Worm (Caenorhabditis elegans) whole organism, L4 larva: ENCODE measurements around the gene T19D12.6.

ENCODE experiments used
- F49E8.2 ChIP-seq: sonication (generic microtip); optimal IDR thresholded peaks from 2 replicates; lab custom pipeline; 2016; ENCODE audit warnings: missing compliant biosample characterization, mild to moderate bottlenecking, missing genetic modification characterization, borderline replicate concordance
- R02D3.7 ChIP-seq: fragments of 150-350 bp; sonication (generic microtip); optimal IDR thresholded peaks from 3 replicates; lab custom pipeline; 2014; ENCODE audit warnings: missing biosample characterization, missing genetic modification characterization
- T20F7.1 ChIP-seq: fragments of 200-800 bp; sonication (Bioruptor generic); optimal IDR thresholded peaks from 2 replicates; lab custom pipeline; 2018; ENCODE audit warnings: mild to moderate bottlenecking, missing genetic modification characterization, missing compliant biosample characterization
- Y48G9A.11 ChIP-seq: fragments of 200-800 bp; sonication (Bioruptor generic); IDR thresholded peaks from 2 replicates; pipeline ENCODE4 v1.3.6; 2022; ENCODE audit warnings: missing genetic modification reagents, missing genetic modification characterization, missing compliant biosample characterization
- Y5F2A.4 ChIP-seq: fragments of 200-800 bp; sonication (Bioruptor generic); optimal IDR thresholded peaks from 2 replicates; lab custom pipeline; 2018; ENCODE audit warnings: mild to moderate bottlenecking, missing genetic modification characterization, missing compliant biosample characterization
- aha-1 ChIP-seq: fragments of 150-350 bp; peaks from one replicate; lab custom pipeline; 2014; ENCODE audit warnings: missing biosample characterization, missing genetic modification characterization
- ceh-32 ChIP-seq: sonication (generic microtip); optimal IDR thresholded peaks from 2 replicates; lab custom pipeline; 2016; ENCODE audit warnings: mild to moderate bottlenecking, missing genetic modification characterization, missing compliant biosample characterization; ENCODE audit not compliant: poor library complexity
- ctbp-1 ChIP-seq: fragments of 200-800 bp; sonication (Bioruptor generic); IDR thresholded peaks from 2 replicates; pipeline ENCODE4 v1.3.6; 2022; ENCODE audit warnings: missing genetic modification reagents, missing genetic modification characterization, missing compliant biosample characterization
- daf-16 ChIP-seq, 3 experiments: sonication (generic microtip); optimal IDR thresholded peaks; 2 replicates each; lab custom pipeline; 2016 to 2017; ENCODE audit warnings: missing genetic modification characterization in 3 of 3, missing genetic modification reagents in 3 of 3, mild to moderate bottlenecking in 2 of 3, missing compliant biosample characterization in 2 of 3, missing biosample characterization in 1 of 3, moderate library complexity in 1 of 3
- daf-19 ChIP-seq: fragments of 200-800 bp; sonication (Bioruptor generic); conservative IDR thresholded peaks from 2 replicates; pipeline ENCODE4 v1.3.6; 2022; ENCODE audit warnings: missing genetic modification characterization, missing compliant biosample characterization
- daf-8 ChIP-seq: fragments of 200-800 bp; sonication (Bioruptor generic); IDR thresholded peaks from 2 replicates; pipeline ENCODE4 v1.3.6; 2022; ENCODE audit warnings: missing genetic modification characterization, missing compliant biosample characterization
- dmd-6 ChIP-seq: fragments of 200-800 bp; sonication (Bioruptor generic); IDR thresholded peaks from 2 replicates; pipeline ENCODE4 v1.3.6; 2022; ENCODE audit warnings: missing genetic modification reagents, missing genetic modification characterization, missing compliant biosample characterization
- dpl-1 ChIP-seq: fragments of 150-350 bp; optimal IDR thresholded peaks from 2 replicates; lab custom pipeline; 2014; ENCODE audit warnings: missing biosample characterization, missing genetic modification reagents, missing genetic modification characterization
- duxl-1 ChIP-seq: sonication (generic microtip); optimal IDR thresholded peaks from 2 replicates; lab custom pipeline; 2016; ENCODE audit warnings: mild to moderate bottlenecking, missing genetic modification characterization, moderate library complexity, missing compliant biosample characterization; ENCODE audit not compliant: poor library complexity
- dve-1 ChIP-seq: sonication (generic microtip); optimal IDR thresholded peaks from 2 replicates; lab custom pipeline; 2017; ENCODE audit warnings: antibody characterized with exemption, mild to moderate bottlenecking, missing genetic modification characterization, missing compliant biosample characterization; ENCODE audit not compliant: insufficient read depth
- egl-27 ChIP-seq: sonication (generic microtip); optimal IDR thresholded peaks from 3 replicates; lab custom pipeline; 2017; ENCODE audit warnings: missing biosample characterization, missing genetic modification reagents, missing genetic modification characterization
- hif-1 ChIP-seq, 2 experiments: sonication (generic microtip); optimal IDR thresholded peaks; 2 replicates each; lab custom pipeline; 2016 to 2017; ENCODE audit warnings: missing compliant biosample characterization in 2 of 2, missing genetic modification characterization in 2 of 2, missing genetic modification reagents in 2 of 2, missing genotype in 2 of 2, mild to moderate bottlenecking in 1 of 2
- hlh-11 ChIP-seq: fragments of 200-800 bp; sonication (Bioruptor generic); optimal IDR thresholded peaks from 2 replicates; lab custom pipeline; 2018; ENCODE audit warnings: mild to moderate bottlenecking, missing genetic modification characterization, missing compliant biosample characterization
- lim-7 ChIP-seq: fragments of 200-800 bp; sonication (Bioruptor generic); IDR thresholded peaks from 2 replicates; pipeline ENCODE4 v1.3.6; 2022; ENCODE audit warnings: missing genetic modification characterization, missing compliant biosample characterization
- lin-13 ChIP-seq: fragments of 150-350 bp; optimal IDR thresholded peaks from 2 replicates; lab custom pipeline; 2014; ENCODE audit warnings: missing biosample characterization, missing genetic modification reagents, missing genetic modification characterization
- lir-3 ChIP-seq: sonication (generic microtip); optimal IDR thresholded peaks from 2 replicates; lab custom pipeline; 2016; ENCODE audit warnings: mild to moderate bottlenecking, missing genetic modification characterization, missing compliant biosample characterization
- madf-5 ChIP-seq, 2 experiments: fragments of 200-800 bp; sonication (Bioruptor generic); IDR thresholded peaks; 2 replicates each; pipeline ENCODE4 v1.3.6; 2022; ENCODE audit warnings: missing compliant biosample characterization in 2 of 2, missing genetic modification characterization in 2 of 2
- madf-9 ChIP-seq: fragments of 200-800 bp; sonication (Bioruptor generic); conservative IDR thresholded peaks from 2 replicates; pipeline ENCODE4 v1.3.6; 2022; ENCODE audit warnings: missing genetic modification reagents, missing genetic modification characterization, missing compliant biosample characterization
- mdt-29 ChIP-seq: fragments of 200-800 bp; sonication (Bioruptor generic); IDR thresholded peaks from 2 replicates; pipeline ENCODE4 v1.3.6; 2022; ENCODE audit warnings: missing genetic modification reagents, missing genetic modification characterization, missing compliant biosample characterization
- mes-2 ChIP-seq: sonication (generic microtip); optimal IDR thresholded peaks from 2 replicates; lab custom pipeline; 2016; ENCODE audit warnings: missing genotype, mild to moderate bottlenecking, missing genetic modification characterization, missing compliant biosample characterization; ENCODE audit not compliant: poor library complexity, severe bottlenecking
- nhr-111 ChIP-seq: fragments of 200-800 bp; sonication (Bioruptor generic); optimal IDR thresholded peaks from 2 replicates; lab custom pipeline; 2018; ENCODE audit warnings: mild to moderate bottlenecking, missing genetic modification characterization, missing compliant biosample characterization
- nhr-25 ChIP-seq: sonication (generic microtip); optimal IDR thresholded peaks from 2 replicates; lab custom pipeline; 2017; ENCODE audit warnings: missing genetic modification characterization, mild to moderate bottlenecking, missing compliant biosample characterization, antibody characterized with exemption, moderate library complexity, borderline replicate concordance; ENCODE audit not compliant: insufficient read depth
- nhr-28 ChIP-seq: fragments of 150-350 bp; optimal IDR thresholded peaks from 2 replicates; lab custom pipeline; 2014; ENCODE audit warnings: missing biosample characterization, missing genetic modification characterization
- nhr-41 ChIP-seq: fragments of 200-800 bp; sonication (Bioruptor generic); IDR thresholded peaks from 2 replicates; pipeline ENCODE4 v1.3.6; 2022; ENCODE audit warnings: missing genetic modification reagents, missing genetic modification characterization, missing compliant biosample characterization
- nhr-6 ChIP-seq: fragments of 150-350 bp; optimal IDR thresholded peaks from 2 replicates; lab custom pipeline; 2014; ENCODE audit warnings: missing biosample characterization, missing genetic modification characterization
- php-3 ChIP-seq: fragments of 200-800 bp; sonication (Bioruptor generic); IDR thresholded peaks from 2 replicates; pipeline ENCODE4 v1.3.6; 2022; ENCODE audit warnings: missing genetic modification reagents, missing genetic modification characterization, missing compliant biosample characterization
- pqm-1 ChIP-seq: sonication (generic microtip); optimal IDR thresholded peaks from 2 replicates; lab custom pipeline; 2017; ENCODE audit warnings: missing biosample characterization, missing genetic modification characterization
- spr-1 ChIP-seq: sonication (generic microtip); optimal IDR thresholded peaks from 2 replicates; lab custom pipeline; 2016; ENCODE audit warnings: mild to moderate bottlenecking, missing genetic modification characterization, missing compliant biosample characterization
- tra-1 ChIP-seq: fragments of 200-800 bp; sonication (Bioruptor generic); IDR thresholded peaks from 2 replicates; pipeline ENCODE4 v1.3.6; 2022; ENCODE audit warnings: missing genetic modification reagents, missing genetic modification characterization, missing compliant biosample characterization
- vab-7 ChIP-seq: fragments of 200-800 bp; sonication (Bioruptor generic); IDR thresholded peaks from 2 replicates; pipeline ENCODE4 v1.3.6; 2022; ENCODE audit warnings: missing genetic modification reagents, missing genetic modification characterization, missing compliant biosample characterization
- zfp-2 ChIP-seq: sonication (generic microtip); optimal IDR thresholded peaks from 2 replicates; lab custom pipeline; 2016; ENCODE audit warnings: mild to moderate bottlenecking, missing genetic modification characterization, missing compliant biosample characterization
- zip-11 ChIP-seq: fragments of 200-800 bp; sonication (Bioruptor generic); IDR thresholded peaks from 2 replicates; pipeline ENCODE4 v1.3.6; 2022; ENCODE audit warnings: missing genetic modification characterization, missing compliant biosample characterization
- zip-2 ChIP-seq: fragments of 150-350 bp; optimal IDR thresholded peaks from 2 replicates; lab custom pipeline; 2014; ENCODE audit warnings: missing biosample characterization, missing genetic modification characterization
- ztf-11 ChIP-seq: fragments of 150-350 bp; optimal IDR thresholded peaks from 2 replicates; lab custom pipeline; 2014; ENCODE audit warnings: missing biosample characterization, missing genetic modification characterization

T19D12.6 gene

ce11 chrII:6631995-6632394 is 10.9 kb downstream of the T19D12.6 start:
- TF ChIP-seq pqm-1 (tag; lab: Kevin White, UChicago) (peak; percentile 32), duxl-1 (no peak)

ce11 chrII:6630811-6631210 is 12.1 kb downstream of the T19D12.6 start, which contains the start of gene T19D12.4:
TSS of gene T19D12.4 (plus strand) at chrII:6631105.
- TF ChIP-seq pqm-1 (tag; lab: Kevin White, UChicago) (peak; percentile 60), spr-1 (tag; lab: Kevin White, UChicago) (no peak), nhr-6 (tag; lab: Kevin White, UChicago) (peak; percentile 27), F49E8.2 (no peak), daf-19 (GFP tag; lab: Robert Waterston, UW) (no peak), tra-1 (GFP tag; lab: Robert Waterston, UW) (no peak), egl-27 (tag; lab: Kevin White, UChicago) (no peak), dmd-6 (GFP tag; lab: Robert Waterston, UW) (0 out of 2 replicates have a peak, but pooled peaks have one; percentile 10), daf-8 (GFP tag; lab: Robert Waterston, UW) (no peak), mdt-29 (GFP tag; lab: Robert Waterston, UW) (no peak)

- no peak for TF ChIP-seq zfp-2 (tag; lab: Kevin White, UChicago)
- TF ChIP-seq daf-16 (GFP tag; optimal IDR thresholded peaks at IDR 0.05; lab: Kevin White, UChicago), result no peak
- TF ChIP-seq daf-16 (tag; optimal IDR thresholded peaks at IDR 0.05; lab: Kevin White, UChicago), result peak; percentile 1
- peak; percentile 59 for TF ChIP-seq pqm-1 (tag; lab: Kevin White, UChicago)
- no peak for TF ChIP-seq lim-7 (GFP tag; lab: Robert Waterston, UW)
- peak; percentile 35; the same call in 1 of the 2 replicates for TF ChIP-seq dmd-6 (GFP tag; lab: Robert Waterston, UW)
- TF ChIP-seq T20F7.1, result peak; percentile 26
- no peak for TF ChIP-seq aha-1 (tag; lab: Kevin White, UChicago)
- TF ChIP-seq nhr-28 (tag; lab: Kevin White, UChicago), result peak; percentile 52
- no peak for TF ChIP-seq Y48G9A.11 (GFP tag; lab: Robert Waterston, UW)
- TF ChIP-seq nhr-41 (GFP tag; lab: Robert Waterston, UW), result no peak
These were observed 13.1 kb downstream of the T19D12.6 start for ce11 chrII:6629775-6630174.

- TF ChIP-seq daf-8 (GFP tag; lab: Robert Waterston, UW), result no peak
- TF ChIP-seq lir-3, result no peak
- TF ChIP-seq tra-1 (GFP tag; lab: Robert Waterston, UW), result no peak
- no peak for TF ChIP-seq daf-19 (GFP tag; lab: Robert Waterston, UW)
- TF ChIP-seq madf-9 (GFP tag; lab: Robert Waterston, UW), result no peak
- no peak for TF ChIP-seq nhr-111
- TF ChIP-seq mdt-29 (GFP tag; lab: Robert Waterston, UW), result no peak
- TF ChIP-seq ceh-32 (tag; lab: Kevin White, UChicago), result no peak
- TF ChIP-seq nhr-25 (tag; lab: Kevin White, UChicago), result no peak
- TF ChIP-seq Y5F2A.4 (GFP tag; lab: Kevin White, UChicago), result no peak
- TF ChIP-seq hif-1 (tag; optimal IDR thresholded peaks at IDR 0.05; lab: Kevin White, UChicago), result no peak
- no peak for TF ChIP-seq ztf-11 (tag; lab: Kevin White, UChicago)
- TF ChIP-seq hlh-11, result no peak
- TF ChIP-seq Y48G9A.11 (GFP tag; lab: Robert Waterston, UW), result no peak
- peak; percentile 5 for TF ChIP-seq dve-1 (tag; lab: Kevin White, UChicago)
- TF ChIP-seq R02D3.7 (tag; lab: Kevin White, UChicago), result no peak
- TF ChIP-seq ctbp-1, result no peak
- no peak for TF ChIP-seq zip-2 (tag; lab: Kevin White, UChicago)
- no peak for TF ChIP-seq egl-27 (tag; lab: Kevin White, UChicago)
- TF ChIP-seq nhr-28 (tag; lab: Kevin White, UChicago), result peak; percentile 42
- TF ChIP-seq lim-7 (GFP tag; lab: Robert Waterston, UW), result no peak
- TF ChIP-seq mes-2, result no peak
- TF ChIP-seq madf-5 (GFP tag; IDR thresholded peaks at IDR 0.05; lab: Robert Waterston, UW), result no peak
- peak; percentile 83 for TF ChIP-seq pqm-1 (tag; lab: Kevin White, UChicago)
- no peak for TF ChIP-seq nhr-41 (GFP tag; lab: Robert Waterston, UW)
- TF ChIP-seq zip-11 (GFP tag; lab: Robert Waterston, UW), result no peak
- TF ChIP-seq nhr-6 (tag; lab: Kevin White, UChicago), result no peak
- no peak for TF ChIP-seq dpl-1
- 0 out of 2 replicates have a peak, but pooled peaks have one; percentile 25 for TF ChIP-seq php-3
- TF ChIP-seq zfp-2 (tag; lab: Kevin White, UChicago), result no peak
- TF ChIP-seq vab-7 (GFP tag; lab: Robert Waterston, UW), result no peak
- no peak for TF ChIP-seq lin-13 (GFP tag; lab: Kevin White, UChicago)
- TF ChIP-seq duxl-1, result no peak
- TF ChIP-seq, all 104 proteins: peak for 4
These were observed 14.5 kb downstream of the T19D12.6 start for ce11 chrII:6628397-6628796.
